Worm (Caenorhabditis elegans) whole organism, L3 larva: ENCODE measurements around the gene mog-3.

Source experiments
- egl-27 ChIP-seq: sonication (generic microtip); optimal IDR thresholded peaks from 4 replicates; lab custom pipeline; 2017; ENCODE audit warnings: missing biosample characterization, missing genetic modification reagents, missing genetic modification characterization
- elt-1 ChIP-seq: fragments of 150-350 bp; optimal IDR thresholded peaks from 2 replicates; lab custom pipeline; 2014; ENCODE audit warnings: missing biosample characterization, missing genetic modification characterization
- jun-1 ChIP-seq: fragments of 150-350 bp; optimal IDR thresholded peaks from 2 replicates; lab custom pipeline; 2014; ENCODE audit warnings: missing biosample characterization, missing genetic modification reagents, missing genetic modification characterization
- lin-39 ChIP-seq: fragments of 150-350 bp; optimal IDR thresholded peaks from 2 replicates; lab custom pipeline; 2018; ENCODE audit warnings: missing biosample characterization, missing genetic modification reagents, missing genetic modification characterization
- pha-4 ChIP-seq: fragments of 150-350 bp; optimal IDR thresholded peaks from 2 replicates; lab custom pipeline; 2014; ENCODE audit warnings: missing biosample characterization, missing genetic modification reagents, missing genetic modification characterization
- skn-1 ChIP-seq: fragments of 150-350 bp; optimal IDR thresholded peaks from 2 replicates; lab custom pipeline; 2014; ENCODE audit warnings: missing biosample characterization, missing genetic modification characterization
- snpc-4 ChIP-seq: fragments of 150-350 bp; optimal IDR thresholded peaks from 2 replicates; lab custom pipeline; 2014; ENCODE audit warnings: missing biosample characterization, missing genetic modification characterization

- TF ChIP-seq skn-1 (no peak), pha-4 (tag; lab: Kevin White, UChicago) (no peak), jun-1 (tag; lab: Kevin White, UChicago) (no peak), elt-1 (tag; lab: Kevin White, UChicago) (no peak), egl-27 (tag; lab: Kevin White, UChicago) (no peak), lin-39 (tag; lab: Kevin White, UChicago) (no peak), snpc-4 (tag; lab: Kevin White, UChicago) (no peak)
These were observed 35.2 kb downstream of the mog-3 start for ce11 chrIII:5343555-5343954.
